Worm (Caenorhabditis elegans) whole organism, late embryonic: ENCODE measurements around the gene C31C9.7.

ENCODE experiments used
- C38D4.7 ChIP-seq: fragments of 200-800 bp; sonication (Bioruptor generic); optimal IDR thresholded peaks from 2 replicates; lab custom pipeline; 2018; ENCODE audit warnings: mild to moderate bottlenecking, missing genetic modification characterization, moderate library complexity, missing compliant biosample characterization
- K09A11.1 ChIP-seq: sonication (generic microtip); optimal IDR thresholded peaks from 2 replicates; lab custom pipeline; 2017; ENCODE audit warnings: antibody characterized with exemption, mild to moderate bottlenecking, missing genetic modification characterization, missing compliant biosample characterization; ENCODE audit not compliant: insufficient read depth
- ama-1 ChIP-seq: fragments of 150-350 bp; optimal IDR thresholded peaks from 2 replicates; lab custom pipeline; 2014
- ceh-24 ChIP-seq: sonication (generic microtip); optimal IDR thresholded peaks from 2 replicates; lab custom pipeline; 2016; ENCODE audit warnings: mild to moderate bottlenecking, missing genetic modification characterization, missing compliant biosample characterization
- dve-1 ChIP-seq: sonication (generic microtip); optimal IDR thresholded peaks from 2 replicates; lab custom pipeline; 2017; ENCODE audit warnings: antibody characterized with exemption, mild to moderate bottlenecking, missing genetic modification characterization, missing compliant biosample characterization
- eyg-1 ChIP-seq: sonication (generic microtip); optimal IDR thresholded peaks from 2 replicates; lab custom pipeline; 2016; ENCODE audit warnings: missing genotype, missing genetic modification characterization, missing compliant biosample characterization
- gmeb-2 ChIP-seq: sonication (generic microtip); optimal IDR thresholded peaks from 2 replicates; lab custom pipeline; 2016; ENCODE audit warnings: missing genetic modification characterization, inconsistent platforms, missing compliant biosample characterization
- pag-3 ChIP-seq: sonication (generic microtip); optimal IDR thresholded peaks from 2 replicates; lab custom pipeline; 2016; ENCODE audit warnings: missing compliant biosample characterization, missing genetic modification characterization, borderline replicate concordance
- pha-4 ChIP-seq: fragments of 150-350 bp; optimal IDR thresholded peaks from 2 replicates; lab custom pipeline; 2018; ENCODE audit warnings: missing biosample characterization, missing genetic modification reagents, missing genetic modification characterization
- rnt-1 ChIP-seq: sonication (generic microtip); optimal IDR thresholded peaks from 2 replicates; lab custom pipeline; 2016; ENCODE audit warnings: missing genetic modification characterization, missing compliant biosample characterization

ce11 chrII:13678555-13679119 is 9.7 kb downstream of the C31C9.7 start:
- no peak for TF ChIP-seq gmeb-2
- TF ChIP-seq pag-3 (tag; lab: Kevin White, UChicago): no peak
- no peak for TF ChIP-seq ceh-24
- no peak for TF ChIP-seq C38D4.7
- no peak for TF ChIP-seq ama-1 (lab: Kevin White, UChicago)
- no peak for TF ChIP-seq eyg-1 (tag; lab: Kevin White, UChicago)
- no peak for TF ChIP-seq pha-4 (tag; lab: Kevin White, UChicago)
- TF ChIP-seq K09A11.1 (tag; lab: Kevin White, UChicago): no peak
- no peak for TF ChIP-seq dve-1 (tag; lab: Kevin White, UChicago)
- no peak for TF ChIP-seq rnt-1 (tag; lab: Kevin White, UChicago)
